Fruit fly (Drosophila melanogaster): Measurements from ENCODE around the gene mTerf3.
"Not testable (repeated sequence)": the region's sequence is repeated elsewhere in the genome, so short reads cannot be mapped to it uniquely, and the experiment has no call there.

mTerf3 gene

DNA sequence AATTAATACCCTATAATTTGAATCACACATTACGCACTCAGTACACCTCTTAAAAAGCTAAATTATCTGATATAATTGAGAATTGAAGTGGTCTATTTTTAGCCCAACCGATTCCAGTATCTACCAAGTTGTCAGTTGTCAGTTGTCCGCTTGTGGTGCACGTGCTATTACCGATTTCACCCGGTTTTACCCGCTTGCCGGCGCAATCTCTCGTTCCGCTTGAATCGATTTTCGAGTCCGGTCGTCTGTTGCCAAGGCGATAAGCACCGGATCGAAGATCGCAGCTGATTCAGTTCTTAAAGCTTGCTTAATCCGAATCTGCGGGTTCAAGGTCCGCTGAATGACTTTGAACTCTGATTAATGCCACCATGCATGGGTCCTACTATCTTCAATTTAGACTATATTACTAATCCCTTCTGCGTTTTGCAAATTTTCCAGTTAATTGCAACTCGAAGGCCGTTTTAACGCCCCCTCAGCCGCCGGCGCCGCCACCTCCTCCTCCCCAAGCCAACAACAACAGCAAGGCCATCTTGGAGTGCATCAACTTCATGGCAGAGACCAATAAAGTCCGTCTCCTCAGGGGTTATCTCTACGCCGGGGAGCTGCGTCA, 9.0 kb downstream of the mTerf3 start:
- TF ChIP-seq EcR (GFP tag; optimal IDR thresholded peaks at IDR 0.05) (peak; percentile 86), CG13204 (GFP tag; optimal IDR thresholded peaks at IDR 0.05) (peak; percentile 20), fd96Ca (GFP tag; IDR thresholded peaks at IDR 0.05) (no peak), CG32121 (GFP tag; IDR thresholded peaks at IDR 0.05) (no peak)

DNA sequence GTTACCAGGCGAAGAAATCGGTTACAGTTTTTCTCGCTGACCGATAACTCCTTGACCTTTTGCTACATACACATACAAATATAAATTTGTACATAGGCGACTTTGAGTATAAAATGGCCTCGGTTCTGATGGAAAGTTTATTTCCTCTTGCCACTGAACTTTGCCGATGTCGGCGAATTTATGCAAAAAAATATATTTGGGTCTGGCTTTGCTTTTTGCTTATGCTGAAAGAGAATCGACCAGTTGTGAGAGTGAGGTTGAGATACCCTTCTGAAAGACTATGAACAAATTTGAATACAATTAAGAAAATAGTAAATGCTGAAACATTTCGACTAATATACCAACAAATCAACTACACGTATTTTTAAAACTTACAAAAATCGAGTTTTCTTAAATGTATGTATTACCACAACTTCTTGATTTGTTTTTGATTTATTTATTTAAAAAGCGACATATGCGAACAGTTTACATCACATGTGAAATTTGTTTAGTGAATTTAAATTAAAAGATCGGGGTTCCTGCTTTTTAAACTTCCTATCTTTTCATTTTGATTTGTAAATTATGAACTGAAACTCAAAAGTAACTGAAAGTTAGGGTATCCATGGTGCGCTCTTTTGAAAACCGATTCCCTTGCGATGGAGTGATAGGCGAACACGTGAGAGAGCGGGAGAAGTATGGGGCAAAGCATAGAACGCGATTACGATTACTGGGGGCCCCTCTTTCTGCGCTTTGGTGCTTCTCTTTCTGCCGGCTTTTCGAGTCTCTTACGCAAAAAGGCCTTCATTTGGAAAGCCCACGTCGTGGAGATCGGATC, 11.2 kb downstream of the mTerf3 start:
- TF ChIP-seq Pif1A (GFP tag; optimal IDR thresholded peaks at IDR 0.05) (peak; percentile 77), CG14655 (GFP tag; optimal IDR thresholded peaks at IDR 0.05) (peak; percentile 90), gl (tag; optimal IDR thresholded peaks at IDR 0.05) (no peak), CG13204 (GFP tag; optimal IDR thresholded peaks at IDR 0.05) (peak; percentile 45), CG17806 (tag; optimal IDR thresholded peaks at IDR 0.05) (peak; percentile 65), CG12605 (GFP tag; IDR thresholded peaks at IDR 0.05) (no peak), rn (GFP tag; IDR thresholded peaks at IDR 0.05) (no peak), Pif1B (GFP tag; optimal IDR thresholded peaks at IDR 0.05) (peak; percentile 74), D1 (tag; optimal IDR thresholded peaks at IDR 0.05) (peak; percentile 63), fd96Ca (GFP tag; IDR thresholded peaks at IDR 0.05) (0 out of 3 replicates have a peak, but pooled peaks have one; percentile 19), CG15710 (tag; optimal IDR thresholded peaks at IDR 0.05) (peak; percentile 77), CG34367 (tag; optimal IDR thresholded peaks at IDR 0.05) (peak; percentile 63), Snoo (tag; optimal IDR thresholded peaks at IDR 0.05) (peak; percentile 74), CG4496 (GFP tag; IDR thresholded peaks at IDR 0.05) (no peak), CG8159 (tag; optimal IDR thresholded peaks at IDR 0.05) (peak; percentile 85), CG10348 (GFP tag; IDR thresholded peaks at IDR 0.05) (no peak), CG32121 (GFP tag; IDR thresholded peaks at IDR 0.05) (no peak), CG8301 (tag; optimal IDR thresholded peaks at IDR 0.05) (peak; percentile 81), CG9948 (tag; optimal IDR thresholded peaks at IDR 0.05) (peak; percentile 76), Ets98B (GFP tag; IDR thresholded peaks at IDR 0.05) (peak; percentile 44; the same call in 1 of the 2 replicates), EcR (GFP tag; optimal IDR thresholded peaks at IDR 0.05) (peak; percentile 1)

DNA sequence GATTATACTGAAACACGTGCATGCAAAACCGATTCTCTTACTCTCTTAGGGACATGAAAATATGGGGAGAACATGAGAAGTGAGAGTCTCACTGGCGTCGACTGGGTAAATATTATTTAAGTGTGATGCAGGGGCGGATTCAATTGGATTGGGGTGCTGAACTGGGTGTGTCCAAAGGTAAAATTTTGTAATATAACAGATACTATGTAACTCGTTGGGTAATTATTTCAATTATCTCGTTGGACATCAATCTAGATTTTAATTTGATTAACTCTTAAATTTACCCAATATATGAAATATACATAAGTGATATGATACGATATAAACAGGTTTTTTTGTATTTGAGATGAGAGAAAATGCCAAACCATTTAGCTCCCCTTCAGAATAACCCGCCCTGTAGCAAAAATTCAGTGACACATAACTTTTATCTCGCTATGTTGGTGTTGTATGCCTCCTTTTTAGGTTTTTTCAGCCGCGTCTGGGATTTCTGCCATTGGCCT, 12.4 kb downstream of the mTerf3 start:
- TF ChIP-seq EcR (GFP tag; optimal IDR thresholded peaks at IDR 0.05) (peak; percentile 59), gl (tag; optimal IDR thresholded peaks at IDR 0.05) (peak; percentile 75), CG8159 (tag; optimal IDR thresholded peaks at IDR 0.05) (peak; percentile 93), CG4496 (GFP tag; IDR thresholded peaks at IDR 0.05) (peak; percentile 89; the same call in 2 of the 3 replicates), Snoo (tag; optimal IDR thresholded peaks at IDR 0.05) (peak; percentile 88), CG17806 (tag; optimal IDR thresholded peaks at IDR 0.05) (peak; percentile 89), Pif1B (GFP tag; optimal IDR thresholded peaks at IDR 0.05) (peak; percentile 87), CG15710 (tag; optimal IDR thresholded peaks at IDR 0.05) (peak; percentile 91), CG12605 (GFP tag; IDR thresholded peaks at IDR 0.05) (peak; percentile 65), CG34367 (tag; optimal IDR thresholded peaks at IDR 0.05) (peak; percentile 82), rn (GFP tag; IDR thresholded peaks at IDR 0.05) (peak; percentile 39; the same call in 1 of the 2 replicates), CG8301 (tag; optimal IDR thresholded peaks at IDR 0.05) (peak; percentile 83), Ets98B (GFP tag; IDR thresholded peaks at IDR 0.05) (peak; percentile 89), CG10348 (GFP tag; IDR thresholded peaks at IDR 0.05) (peak; percentile 61), D1 (tag; optimal IDR thresholded peaks at IDR 0.05) (peak; percentile 78), Pif1A (GFP tag; optimal IDR thresholded peaks at IDR 0.05) (peak; percentile 91), CG9948 (tag; optimal IDR thresholded peaks at IDR 0.05) (peak; percentile 87), CG32121 (GFP tag; IDR thresholded peaks at IDR 0.05) (peak; percentile 88), fd96Ca (GFP tag; IDR thresholded peaks at IDR 0.05) (peak; percentile 90), CG13204 (GFP tag; optimal IDR thresholded peaks at IDR 0.05) (no peak), CG14655 (GFP tag; optimal IDR thresholded peaks at IDR 0.05) (peak; percentile 89)

DNA sequence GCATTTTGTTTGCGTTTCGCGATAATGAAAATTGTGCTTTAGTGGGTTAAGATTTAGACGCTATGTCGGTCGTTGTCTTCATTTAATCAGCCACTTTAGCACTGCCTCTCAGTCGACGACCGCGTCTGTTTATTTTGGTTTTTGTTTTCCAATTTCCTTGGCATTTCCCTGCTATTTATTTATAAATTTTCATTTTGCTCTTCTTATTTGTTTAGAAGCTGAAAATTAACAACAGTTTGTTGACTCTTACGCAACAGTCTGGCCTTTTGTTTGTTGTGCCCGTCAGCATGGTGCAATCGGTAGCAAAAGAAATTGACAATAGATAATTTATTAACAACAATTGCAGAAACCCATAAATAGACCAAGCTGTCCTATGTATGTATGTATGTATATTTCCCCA, 13.0 kb downstream of the mTerf3 start:
- TF ChIP-seq Ets98B (GFP tag; IDR thresholded peaks at IDR 0.05), result peak; percentile 7; the same call in 1 of the 2 replicates
- no peak for TF ChIP-seq CG4496 (GFP tag; IDR thresholded peaks at IDR 0.05)

DNA sequence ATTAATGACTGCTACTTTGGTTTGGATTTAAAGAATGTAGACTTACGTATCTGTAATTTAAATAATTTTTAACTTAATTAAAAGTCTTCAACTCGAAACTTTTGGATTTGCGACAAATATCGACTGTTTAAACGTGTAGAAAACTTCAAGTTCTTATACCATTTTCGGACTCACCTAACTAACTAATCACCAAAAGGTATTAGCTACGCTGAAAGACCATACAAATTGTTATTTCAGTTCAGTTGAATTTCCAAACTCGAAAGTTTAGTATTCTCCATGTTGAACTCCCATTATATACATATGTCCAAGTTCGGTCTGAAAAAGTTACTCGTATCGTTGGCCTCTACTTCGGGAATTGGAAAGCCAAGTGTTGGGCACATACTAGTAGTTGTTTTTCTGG, 14.8 kb downstream of the mTerf3 start, which contains the start of gene CG5078:
Gene CG5078 (plus strand): TSS at position 301 of the 400 bp plus-strand sequence.
- TF ChIP-seq CG14655 (GFP tag; optimal IDR thresholded peaks at IDR 0.05) (no peak), Ets98B (GFP tag; IDR thresholded peaks at IDR 0.05) (no peak), EcR (GFP tag; optimal IDR thresholded peaks at IDR 0.05) (no peak), CG8159 (tag; optimal IDR thresholded peaks at IDR 0.05) (no peak), CG17806 (tag; optimal IDR thresholded peaks at IDR 0.05) (no peak), CG12605 (GFP tag; IDR thresholded peaks at IDR 0.05) (no peak), CG32121 (GFP tag; IDR thresholded peaks at IDR 0.05) (no peak), CG13204 (GFP tag; optimal IDR thresholded peaks at IDR 0.05) (no peak)

DNA sequence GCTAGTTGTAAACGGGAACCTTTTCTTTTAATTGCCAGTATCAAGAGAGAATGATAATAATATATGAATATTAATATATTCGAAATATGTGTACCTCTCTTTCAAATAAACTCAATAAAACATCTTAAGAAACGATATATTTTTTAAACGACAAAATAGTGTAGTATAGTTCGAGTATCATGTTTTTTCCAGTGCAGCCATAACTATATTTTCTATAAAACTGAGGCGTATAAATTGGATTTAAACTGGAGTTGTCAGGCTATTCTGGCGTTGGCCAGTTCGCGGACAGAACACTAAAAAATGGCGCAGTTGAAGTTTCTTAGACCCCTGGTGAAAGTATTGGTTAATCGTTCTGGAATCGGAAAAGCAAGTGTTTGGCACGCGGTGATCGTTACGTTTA, 16.7 kb downstream of the mTerf3 start, which contains the start of gene CG17637:
Gene CG17637 (plus strand): TSS at position 301 of the 400 bp plus-strand sequence.
- not testable (repeated sequence) for TF ChIP-seq rn (GFP tag; IDR thresholded peaks at IDR 0.05); Pif1A (GFP tag; optimal IDR thresholded peaks at IDR 0.05); Snoo (tag; optimal IDR thresholded peaks at IDR 0.05)

Measured in whole organism, pupa.